Worm (Caenorhabditis elegans): ENCODE results near the gene siah-1.
A peak's percentile ranks its signal among the peaks of the same experiment; 100 is the strongest.

siah-1 gene

ce11 chrIV:3725845-3726244, 18.0 kb upstream of the siah-1 start, which contains the start of gene smgl-2 (continued):
- TF ChIP-seq dsc-1 (tag; optimal IDR thresholded peaks at IDR 0.05): peak; percentile 82
- TF ChIP-seq aha-1 (tag; optimal IDR thresholded peaks at IDR 0.05): peak; percentile 60
- TF ChIP-seq fos-1 (tag; optimal IDR thresholded peaks at IDR 0.05): peak; percentile 69
- TF ChIP-seq fkh-4 (tag; optimal IDR thresholded peaks at IDR 0.05; ENCODE audit: borderline replicate concordance): no peak
- peak; percentile 75 for TF ChIP-seq lin-13 (GFP tag; optimal IDR thresholded peaks at IDR 0.05)
- peak; percentile 69 for TF ChIP-seq zip-4 (GFP tag; optimal IDR thresholded peaks at IDR 0.05)
- no peak for TF ChIP-seq egl-27 (tag; optimal IDR thresholded peaks at IDR 0.05)
- TF ChIP-seq rnt-1 (tag; optimal IDR thresholded peaks at IDR 0.05): no peak
- TF ChIP-seq sup-37 (GFP tag; optimal IDR thresholded peaks at IDR 0.05): no peak
- TF ChIP-seq ces-1 (GFP tag; optimal IDR thresholded peaks at IDR 0.05): no peak

- TF ChIP-seq fkh-4 (tag; optimal IDR thresholded peaks at IDR 0.05; ENCODE audit: borderline replicate concordance) (no peak), ets-5 (GFP tag; IDR thresholded peaks at IDR 0.05) (no peak), fkh-8 (tag; optimal IDR thresholded peaks at IDR 0.05) (no peak), xbp-1 (tag; optimal IDR thresholded peaks at IDR 0.05) (no peak), dsc-1 (tag; optimal IDR thresholded peaks at IDR 0.05) (no peak), jun-1 (tag; optimal IDR thresholded peaks at IDR 0.05) (no peak), swsn-7 (tag; optimal IDR thresholded peaks at IDR 0.05) (no peak), ceh-63 (GFP tag; optimal IDR thresholded peaks at IDR 0.05) (no peak), aha-1 (tag; optimal IDR thresholded peaks at IDR 0.05) (no peak), sup-37 (GFP tag; optimal IDR thresholded peaks at IDR 0.05) (no peak), snpc-4 (tag; optimal IDR thresholded peaks at IDR 0.05) (no peak), hlh-17 (GFP tag; optimal IDR thresholded peaks at IDR 0.05; ENCODE audit: borderline replicate concordance) (no peak), C34B4.2 (tag; optimal IDR thresholded peaks at IDR 0.05) (no peak), elt-2 (tag; optimal IDR thresholded peaks at IDR 0.05) (no peak), mep-1 (tag; optimal IDR thresholded peaks at IDR 0.05) (no peak), sox-4 (tag; optimal IDR thresholded peaks at IDR 0.05) (no peak), nhr-20 (tag; optimal IDR thresholded peaks at IDR 0.05) (no peak), nhr-28 (tag; optimal IDR thresholded peaks at IDR 0.05) (no peak), lin-39 (tag; optimal IDR thresholded peaks at IDR 0.05) (no peak)
Measured at ce11 chrIV:3731430-3731829, 12.4 kb upstream of the siah-1 start.

DNA sequence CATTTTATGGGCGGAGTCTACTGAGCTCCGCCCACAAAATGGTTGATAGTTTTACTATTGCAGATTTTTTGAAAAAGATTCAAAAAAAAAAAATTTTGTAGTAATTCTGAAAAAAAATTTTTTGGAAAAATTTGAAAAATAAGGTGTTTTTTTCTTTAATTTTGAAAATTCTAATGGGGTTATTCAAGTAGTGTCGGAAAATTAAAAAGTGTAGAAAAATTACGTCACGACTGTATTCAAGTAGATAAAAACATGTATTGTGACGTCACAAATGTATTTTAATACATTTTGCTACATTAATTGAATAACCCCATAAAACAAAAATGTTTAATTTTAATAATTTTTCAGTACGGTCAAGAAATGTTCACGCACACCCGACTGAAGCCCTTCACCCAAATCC, 10.6 kb upstream of the siah-1 start:
- TF ChIP-seq nhr-19 (GFP tag; conservative IDR thresholded peaks at IDR 0.05) (no peak), nhr-20 (tag; optimal IDR thresholded peaks at IDR 0.05) (no peak), aha-1 (tag; optimal IDR thresholded peaks at IDR 0.05) (no peak), fkh-8 (tag; optimal IDR thresholded peaks at IDR 0.05) (no peak), egl-27 (tag; optimal IDR thresholded peaks at IDR 0.05) (no peak), pag-3 (tag; optimal IDR thresholded peaks at IDR 0.05; ENCODE audit: borderline replicate concordance, insufficient read depth) (no peak), alr-1 (tag; optimal IDR thresholded peaks at IDR 0.05; ENCODE audit: borderline replicate concordance) (no peak)

DNA sequence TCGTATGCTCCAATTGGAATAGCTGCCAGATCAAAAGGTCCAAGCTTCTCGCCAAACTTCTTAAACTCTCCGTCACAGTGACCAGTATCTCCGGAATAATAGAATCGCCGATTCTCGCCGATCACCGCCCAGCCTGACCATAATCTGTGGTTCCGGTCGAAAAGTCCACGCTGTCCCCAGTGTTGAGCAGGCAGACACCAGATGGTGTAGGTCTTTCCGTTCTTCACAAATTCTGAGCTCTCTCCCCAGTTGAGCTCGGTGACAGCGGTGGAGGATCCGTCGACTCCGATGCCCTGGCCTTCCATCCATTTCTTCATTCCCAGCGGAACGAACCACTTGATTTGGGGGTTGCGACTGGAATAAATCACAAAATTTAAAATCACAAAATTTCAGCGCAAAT, 7.6 kb upstream of the siah-1 start:
- TF ChIP-seq nhr-77 (tag; optimal IDR thresholded peaks at IDR 0.05) (no peak), pax-3 (tag; optimal IDR thresholded peaks at IDR 0.05) (no peak), ces-1 (GFP tag; optimal IDR thresholded peaks at IDR 0.05) (no peak), nhr-20 (tag; optimal IDR thresholded peaks at IDR 0.05) (no peak), unc-86 (tag; optimal IDR thresholded peaks at IDR 0.05) (no peak), xbp-1 (tag; optimal IDR thresholded peaks at IDR 0.05) (no peak), blmp-1 (tag; optimal IDR thresholded peaks at IDR 0.05) (no peak)

ce11 chrIV:3738655-3739403, 5.0 kb upstream of the siah-1 start, which contains the start of gene nape-2:
TSS of gene nape-2 (minus strand) at chrIV:3738925.
- TF ChIP-seq mef-2 (tag; optimal IDR thresholded peaks at IDR 0.05): no peak
- TF ChIP-seq fkh-10 (GFP tag; optimal IDR thresholded peaks at IDR 0.05): no peak
- no peak for TF ChIP-seq irx-1 (tag; optimal IDR thresholded peaks at IDR 0.05)
- TF ChIP-seq isw-1 (GFP tag; IDR thresholded peaks at IDR 0.05): no peak
- no peak for TF ChIP-seq nhr-20 (tag; optimal IDR thresholded peaks at IDR 0.05)
- no peak for TF ChIP-seq sox-4 (tag; optimal IDR thresholded peaks at IDR 0.05)
- peak in 1 of 3 experiments; percentile 22 for TF ChIP-seq dpl-1 (GFP tag; optimal IDR thresholded peaks at IDR 0.05)
- no peak for TF ChIP-seq Y116A8C.19 (tag; optimal IDR thresholded peaks at IDR 0.05; ENCODE audit: borderline replicate concordance)
- no peak for TF ChIP-seq nhr-19 (GFP tag; conservative IDR thresholded peaks at IDR 0.05)
- TF ChIP-seq unc-98 (GFP tag; IDR thresholded peaks at IDR 0.05): no peak
- no peak for TF ChIP-seq aly-2 (tag; optimal IDR thresholded peaks at IDR 0.05)
- no peak for TF ChIP-seq lir-3 (tag; optimal IDR thresholded peaks at IDR 0.05; ENCODE audit: poor library complexity)
- TF ChIP-seq ceh-90 (tag; optimal IDR thresholded peaks at IDR 0.05): no peak
- TF ChIP-seq ama-1 (optimal IDR thresholded peaks at IDR 0.05): no peak
- TF ChIP-seq snu-23 (GFP tag; optimal IDR thresholded peaks at IDR 0.05): no peak
